Worm (Caenorhabditis elegans) whole organism, late embryonic: ENCODE measurements around the gene pgp-14.

Source experiments
- K02D7.2 ChIP-seq: sonication (generic microtip); optimal IDR thresholded peaks from 2 replicates; lab custom pipeline; 2017; ENCODE audit warnings: mild to moderate bottlenecking, missing genetic modification characterization, missing compliant biosample characterization
- fax-1 ChIP-seq: sonication (generic microtip); optimal IDR thresholded peaks from 2 replicates; lab custom pipeline; 2016; ENCODE audit warnings: missing genotype, missing genetic modification characterization, missing compliant biosample characterization
- fkh-10 ChIP-seq: fragments of 150-350 bp; optimal IDR thresholded peaks from 2 replicates; lab custom pipeline; 2014; ENCODE audit warnings: missing biosample characterization, missing genetic modification reagents, missing genetic modification characterization
- hlh-15 ChIP-seq: sonication (generic microtip); optimal IDR thresholded peaks from 2 replicates; lab custom pipeline; 2016; ENCODE audit warnings: missing genetic modification characterization, missing compliant biosample characterization
- nfya-1 ChIP-seq: sonication (generic microtip); optimal IDR thresholded peaks from 2 replicates; lab custom pipeline; 2017; ENCODE audit warnings: missing genetic modification characterization, mild to moderate bottlenecking, missing compliant biosample characterization, antibody characterized with exemption, moderate library complexity
- nhr-11 ChIP-seq: fragments of 150-350 bp; optimal IDR thresholded peaks from 2 replicates; lab custom pipeline; 2014; ENCODE audit warnings: missing biosample characterization, missing genetic modification characterization
- nhr-232 ChIP-seq: sonication (generic microtip); optimal IDR thresholded peaks from 2 replicates; lab custom pipeline; 2016; ENCODE audit warnings: missing genetic modification characterization, missing compliant biosample characterization
- pqm-1 ChIP-seq: sonication (generic microtip); optimal IDR thresholded peaks from 2 replicates; lab custom pipeline; 2016; ENCODE audit warnings: missing genetic modification characterization, missing compliant biosample characterization
- rnt-1 ChIP-seq: sonication (generic microtip); optimal IDR thresholded peaks from 2 replicates; lab custom pipeline; 2016; ENCODE audit warnings: missing genetic modification characterization, missing compliant biosample characterization
- tbx-2 ChIP-seq: sonication (generic microtip); optimal IDR thresholded peaks from 2 replicates; lab custom pipeline; 2016; ENCODE audit warnings: missing genetic modification characterization, missing compliant biosample characterization
- tbx-7 ChIP-seq: sonication (generic microtip); optimal IDR thresholded peaks from 2 replicates; lab custom pipeline; 2016; ENCODE audit warnings: missing genotype, missing genetic modification characterization, missing compliant biosample characterization

DNA sequence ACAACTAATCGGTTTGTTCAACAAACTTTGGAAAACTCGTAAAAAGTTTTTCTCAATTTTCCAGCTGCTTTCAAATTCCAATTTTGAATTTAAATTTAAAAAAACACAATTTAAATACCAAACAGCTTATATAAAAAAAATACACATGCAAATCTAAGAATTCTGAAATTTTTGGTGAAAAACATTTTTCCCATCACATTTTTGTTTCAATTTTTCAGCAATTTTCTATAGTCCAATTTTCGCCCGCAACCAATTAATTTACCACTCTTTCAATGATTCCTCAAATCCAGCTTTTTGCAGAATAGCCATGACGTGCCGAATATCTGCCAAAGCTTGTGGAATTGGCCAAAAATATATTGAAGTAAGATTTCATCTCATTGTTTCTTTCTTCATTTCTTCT lies 12.4 kb upstream of the pgp-14 start, which contains the start of gene cept-1:
- no peak for TF ChIP-seq nfya-1 (tag; lab: Kevin White, UChicago)
- no peak for TF ChIP-seq hlh-15 (tag; lab: Kevin White, UChicago)
- TF ChIP-seq nhr-232 (tag; lab: Kevin White, UChicago) = no peak
- no peak for TF ChIP-seq fax-1 (tag; lab: Kevin White, UChicago)
- no peak for TF ChIP-seq tbx-7
- TF ChIP-seq K02D7.2 (tag; lab: Kevin White, UChicago) = no peak
- TF ChIP-seq pqm-1 (tag; lab: Kevin White, UChicago) = no peak
- no peak for TF ChIP-seq nhr-11 (tag; lab: Kevin White, UChicago)
- no peak for TF ChIP-seq fkh-10 (GFP tag; lab: Kevin White, UChicago)
- TF ChIP-seq rnt-1 (tag; lab: Kevin White, UChicago) = no peak
- no peak for TF ChIP-seq tbx-2 (tag; lab: Kevin White, UChicago)
